Worm (Caenorhabditis elegans): ENCODE measurements around the gene R08C7.5.

The R08C7.5 gene

DNA sequence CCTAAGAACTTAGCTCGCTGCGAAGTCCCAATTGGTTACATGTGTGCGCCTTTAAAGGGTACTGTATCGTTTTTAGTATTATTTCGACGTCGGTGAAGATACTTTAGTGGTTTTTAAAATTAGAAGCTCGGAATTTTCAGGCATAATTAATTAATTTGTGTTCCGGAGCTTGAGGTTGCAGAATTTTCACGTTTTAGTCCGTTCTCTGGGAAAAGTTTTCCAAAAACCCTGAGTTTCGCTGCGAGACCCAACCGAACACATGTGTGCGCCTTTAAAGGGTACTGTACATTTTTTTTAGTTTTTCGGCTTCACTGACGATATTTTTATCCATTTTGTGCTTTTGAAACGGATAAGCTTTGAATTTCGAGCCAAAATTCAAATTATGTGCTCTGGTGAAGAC lies 36.5 kb upstream of the R08C7.5 start:
- no peak for TF ChIP-seq nfya-1 (tag; optimal IDR thresholded peaks at IDR 0.05; ENCODE audit: insufficient read depth)
- no peak for TF ChIP-seq ceh-28 (tag; optimal IDR thresholded peaks at IDR 0.05)
- TF ChIP-seq egl-5 (tag; optimal IDR thresholded peaks at IDR 0.05): no peak
- TF ChIP-seq unc-62 (GFP tag; optimal IDR thresholded peaks at IDR 0.05): no peak
- no peak for TF ChIP-seq fkh-2 (tag; optimal IDR thresholded peaks at IDR 0.05)
- TF ChIP-seq skn-1 (tag; optimal IDR thresholded peaks at IDR 0.05): no peak
- no peak for TF ChIP-seq pha-4 (tag; optimal IDR thresholded peaks at IDR 0.05)
- no peak for TF ChIP-seq ceh-9 (tag; optimal IDR thresholded peaks at IDR 0.05)

DNA sequence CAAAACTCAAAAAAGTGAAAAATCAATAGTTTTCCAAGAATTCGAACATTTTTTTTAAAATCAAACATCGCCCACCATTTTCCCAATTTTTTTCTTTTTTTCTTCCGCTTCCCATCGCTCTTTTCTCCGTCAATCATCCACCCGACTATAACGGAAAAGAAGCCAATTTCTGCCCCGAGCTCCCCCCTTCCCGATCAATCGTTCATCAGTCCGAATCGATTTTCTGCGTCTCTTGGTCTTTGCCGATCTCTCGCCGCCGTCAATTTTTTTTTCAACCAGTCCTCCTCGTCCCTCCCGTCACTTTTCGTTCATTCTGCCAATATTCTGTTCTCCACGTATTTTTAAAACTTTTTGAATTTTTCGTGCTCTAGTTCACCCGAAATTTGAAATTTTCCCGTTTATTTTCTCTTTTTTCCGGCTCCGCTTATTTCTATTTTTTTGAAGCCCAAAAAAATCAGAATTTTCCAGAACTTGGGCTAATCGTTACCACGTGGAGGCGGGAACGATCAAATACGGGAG lies 36.0 kb upstream of the R08C7.5 start, which contains the start of gene ell-1:
ell-1 (plus strand) TSS at position 469 of the 519 bp plus-strand sequence.
- TF ChIP-seq nfya-1 (tag; optimal IDR thresholded peaks at IDR 0.05; ENCODE audit: insufficient read depth) (peak; percentile 3), ceh-16 (tag; optimal IDR thresholded peaks at IDR 0.05) (no peak), pha-4 (tag; optimal IDR thresholded peaks at IDR 0.05) (peak; percentile 18), ceh-28 (tag; optimal IDR thresholded peaks at IDR 0.05) (peak; percentile 4)

DNA sequence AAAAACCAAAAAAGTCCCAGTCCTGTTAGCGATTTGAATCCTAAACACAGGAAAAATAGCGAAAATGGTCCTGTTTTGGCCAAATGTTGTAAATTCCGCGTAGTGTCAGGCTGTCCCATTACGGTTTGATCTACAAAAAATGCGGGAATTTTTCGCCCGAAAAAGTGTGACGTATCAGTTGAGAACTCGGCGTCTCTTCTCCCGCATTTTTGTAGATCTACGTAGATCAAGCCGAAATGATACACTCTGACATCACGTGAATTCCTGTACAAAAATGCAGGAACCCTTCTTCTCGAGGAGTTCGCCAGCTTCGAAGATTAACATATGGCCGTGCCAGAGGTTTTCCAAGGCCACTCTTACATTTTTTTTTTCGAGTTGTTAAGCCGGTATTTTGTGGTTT lies 34.5 kb upstream of the R08C7.5 start:
- TF ChIP-seq pha-4 (tag; optimal IDR thresholded peaks at IDR 0.05): no peak
- no peak for TF ChIP-seq fkh-10 (GFP tag; optimal IDR thresholded peaks at IDR 0.05)
- TF ChIP-seq aly-2 (tag; optimal IDR thresholded peaks at IDR 0.05): no peak
- no peak for TF ChIP-seq eor-1 (tag; optimal IDR thresholded peaks at IDR 0.05)
- TF ChIP-seq elt-2 (tag; optimal IDR thresholded peaks at IDR 0.05): no peak
- TF ChIP-seq ztf-11 (tag; optimal IDR thresholded peaks at IDR 0.05): no peak
- no peak for TF ChIP-seq zag-1 (tag; optimal IDR thresholded peaks at IDR 0.05)
- no peak for TF ChIP-seq nhr-25 (tag; optimal IDR thresholded peaks at IDR 0.05)
- TF ChIP-seq sea-2 (GFP tag; optimal IDR thresholded peaks at IDR 0.05): no peak
- TF ChIP-seq skn-1 (tag; optimal IDR thresholded peaks at IDR 0.05): no peak
- no peak for TF ChIP-seq mdl-1 (tag; optimal IDR thresholded peaks at IDR 0.05)
- no peak for TF ChIP-seq ama-1 (optimal IDR thresholded peaks at IDR 0.05)
- TF ChIP-seq daf-12 (tag; optimal IDR thresholded peaks at IDR 0.05): no peak
- TF ChIP-seq nhr-237 (tag; optimal IDR thresholded peaks at IDR 0.05): no peak

DNA sequence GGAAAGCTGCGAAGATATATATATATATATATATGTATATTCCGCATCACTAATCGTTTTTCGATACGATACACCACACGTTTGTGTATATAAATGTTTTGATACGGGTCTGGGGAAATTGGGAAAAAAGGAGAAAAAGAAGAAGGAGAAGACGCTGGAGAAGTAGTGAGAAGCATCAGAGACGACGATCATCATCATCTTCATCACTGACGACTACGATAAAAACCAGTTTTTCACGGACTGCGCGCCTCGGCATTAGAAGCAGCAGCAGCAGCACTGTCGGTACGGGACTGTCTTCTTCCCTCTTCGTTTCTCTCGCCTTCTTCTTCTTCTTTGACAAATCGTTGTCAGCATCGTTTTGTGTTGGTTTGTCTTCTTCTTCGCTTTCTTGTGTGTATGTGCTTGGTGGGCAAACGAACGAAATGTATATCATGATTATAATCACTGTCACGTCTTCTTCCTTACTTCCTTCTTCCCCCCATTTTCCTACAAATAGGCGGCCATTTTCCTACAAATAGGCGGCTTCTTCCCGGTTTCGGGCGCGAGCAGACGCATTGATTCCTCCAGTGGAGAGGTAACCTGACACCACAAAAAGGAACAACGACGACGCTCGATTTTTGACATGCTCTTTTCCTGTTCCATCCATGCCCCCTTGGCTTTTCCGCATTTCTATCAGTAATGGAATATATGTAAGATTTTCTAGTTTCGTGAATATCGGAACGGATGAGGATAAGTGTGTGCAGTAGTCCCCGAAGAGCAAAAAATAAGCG lies 33.8 kb upstream of the R08C7.5 start:
- TF ChIP-seq nhr-43 (tag; optimal IDR thresholded peaks at IDR 0.05; ENCODE audit: poor library complexity, severe bottlenecking) (peak; percentile 68), elt-2 (tag; optimal IDR thresholded peaks at IDR 0.05) (no peak), nhr-23 (tag; optimal IDR thresholded peaks at IDR 0.05) (peak; percentile 53), snpc-4 (tag; optimal IDR thresholded peaks at IDR 0.05) (no peak), nhr-25 (tag; optimal IDR thresholded peaks at IDR 0.05) (peak; percentile 89)

DNA sequence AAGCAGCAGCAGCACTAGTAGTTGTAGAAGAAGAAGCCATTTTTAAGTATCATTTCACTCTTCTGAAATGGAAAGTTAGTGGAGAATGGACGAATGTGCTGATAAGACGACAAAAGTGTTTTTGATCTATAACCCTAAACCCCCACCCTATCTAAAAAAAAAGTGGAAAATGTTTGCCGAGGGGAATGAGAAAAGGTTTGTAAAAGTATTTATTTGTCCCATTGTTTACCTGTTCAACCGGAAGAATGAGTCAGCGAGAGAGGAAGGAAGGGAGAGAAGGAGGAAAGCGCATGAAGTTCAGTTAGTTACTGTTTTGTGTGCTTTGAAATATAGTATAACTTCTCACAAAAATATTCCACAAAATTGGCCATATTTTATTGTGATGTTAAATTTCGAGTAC lies 32.9 kb upstream of the R08C7.5 start:
- TF ChIP-seq lin-15B (tag; optimal IDR thresholded peaks at IDR 0.05) (no peak), unc-39 (tag; optimal IDR thresholded peaks at IDR 0.05) (no peak), snpc-4 (tag; optimal IDR thresholded peaks at IDR 0.05) (no peak), elt-1 (tag; optimal IDR thresholded peaks at IDR 0.05) (no peak), daf-12 (tag; optimal IDR thresholded peaks at IDR 0.05) (no peak), R02D3.7 (tag; optimal IDR thresholded peaks at IDR 0.05) (no peak), egl-5 (tag; optimal IDR thresholded peaks at IDR 0.05) (no peak), nhr-76 (tag; optimal IDR thresholded peaks at IDR 0.05) (no peak), ceh-28 (tag; optimal IDR thresholded peaks at IDR 0.05) (no peak), pqm-1 (tag; optimal IDR thresholded peaks at IDR 0.05) (peak; percentile 43), nhr-67 (tag; optimal IDR thresholded peaks at IDR 0.05) (no peak), ceh-82 (tag; optimal IDR thresholded peaks at IDR 0.05) (no peak), pha-4 (tag; optimal IDR thresholded peaks at IDR 0.05) (peak; percentile 91), elt-2 (tag; optimal IDR thresholded peaks at IDR 0.05) (peak; percentile 65)

Data from whole organism, L3 larva.